Worm (Caenorhabditis elegans) whole organism, L3 larva: ENCODE data around the gene F26F2.11.

Source experiments
- R02D3.7 ChIP-seq: fragments of 150-350 bp; optimal IDR thresholded peaks from 2 replicates; lab custom pipeline; 2014; ENCODE audit warnings: missing biosample characterization, missing genetic modification characterization
- ZK546.5 ChIP-seq: sonication (generic microtip); optimal IDR thresholded peaks from 2 replicates; lab custom pipeline; 2017; ENCODE audit warnings: missing biosample characterization, missing genetic modification characterization
- aly-2 ChIP-seq: fragments of 150-350 bp; optimal IDR thresholded peaks from 2 replicates; lab custom pipeline; 2014; ENCODE audit warnings: missing biosample characterization, missing genetic modification characterization
- ama-1 ChIP-seq: fragments of 150-350 bp; optimal IDR thresholded peaks from 2 replicates; lab custom pipeline; 2018
- ceh-82 ChIP-seq: fragments of 150-350 bp; optimal IDR thresholded peaks from 2 replicates; lab custom pipeline; 2014; ENCODE audit warnings: missing biosample characterization, missing genetic modification characterization
- ceh-9 ChIP-seq: sonication (generic microtip); optimal IDR thresholded peaks from 2 replicates; lab custom pipeline; 2018; ENCODE audit warnings: missing biosample characterization, missing genetic modification characterization
- daf-12 ChIP-seq: fragments of 150-350 bp; optimal IDR thresholded peaks from 2 replicates; lab custom pipeline; 2014; ENCODE audit warnings: missing biosample characterization, missing genetic modification reagents, missing genetic modification characterization
- elt-1 ChIP-seq: fragments of 150-350 bp; optimal IDR thresholded peaks from 2 replicates; lab custom pipeline; 2014; ENCODE audit warnings: missing biosample characterization, missing genetic modification characterization
- elt-2 ChIP-seq: sonication (generic microtip); optimal IDR thresholded peaks from 2 replicates; lab custom pipeline; 2016; ENCODE audit warnings: missing genetic modification reagents, mild to moderate bottlenecking, missing genetic modification characterization, missing compliant biosample characterization
- eor-1 ChIP-seq, 2 experiments: fragments of 150-350 bp; optimal IDR thresholded peaks; 2 replicates each; lab custom pipeline; 2014 to 2018; ENCODE audit warnings: missing biosample characterization in 2 of 2, missing genetic modification characterization in 2 of 2
- fkh-10 ChIP-seq: sonication (generic microtip); optimal IDR thresholded peaks from 2 replicates; lab custom pipeline; 2017; ENCODE audit warnings: missing biosample characterization, missing genetic modification reagents, missing genetic modification characterization
- fkh-2 ChIP-seq: fragments of 150-350 bp; optimal IDR thresholded peaks from 2 replicates; lab custom pipeline; 2014; ENCODE audit warnings: missing biosample characterization, missing genetic modification reagents, missing genetic modification characterization
- fos-1 ChIP-seq: fragments of 150-350 bp; optimal IDR thresholded peaks from 2 replicates; lab custom pipeline; 2014; ENCODE audit warnings: missing biosample characterization, missing genetic modification characterization
- hmg-11 ChIP-seq: sonication (generic microtip); optimal IDR thresholded peaks from 2 replicates; lab custom pipeline; 2016; ENCODE audit warnings: missing genetic modification characterization, missing compliant biosample characterization
- jun-1 ChIP-seq: fragments of 150-350 bp; optimal IDR thresholded peaks from 2 replicates; lab custom pipeline; 2014; ENCODE audit warnings: missing biosample characterization, missing genetic modification reagents, missing genetic modification characterization
- lin-39 ChIP-seq: fragments of 150-350 bp; optimal IDR thresholded peaks from 2 replicates; lab custom pipeline; 2018; ENCODE audit warnings: missing biosample characterization, missing genetic modification reagents, missing genetic modification characterization
- mdl-1 ChIP-seq: fragments of 150-350 bp; optimal IDR thresholded peaks from 2 replicates; lab custom pipeline; 2014; ENCODE audit warnings: missing biosample characterization, missing genetic modification characterization
- mml-1 ChIP-seq: fragments of 150-350 bp; sonication (generic microtip); optimal IDR thresholded peaks from 3 replicates; lab custom pipeline; 2014; ENCODE audit warnings: missing biosample characterization, missing genetic modification characterization
- nfya-1 ChIP-seq: sonication (generic microtip); optimal IDR thresholded peaks from 2 replicates; lab custom pipeline; 2017; ENCODE audit warnings: missing genetic modification characterization, mild to moderate bottlenecking, missing compliant biosample characterization, antibody characterized with exemption, moderate library complexity; ENCODE audit not compliant: insufficient read depth
- nhr-11 ChIP-seq: fragments of 150-350 bp; optimal IDR thresholded peaks from 2 replicates; lab custom pipeline; 2014; ENCODE audit warnings: missing biosample characterization, missing genetic modification characterization
- nhr-23 ChIP-seq: fragments of 150-350 bp; optimal IDR thresholded peaks from 2 replicates; lab custom pipeline; 2014; ENCODE audit warnings: missing biosample characterization, missing genetic modification reagents, missing genetic modification characterization
- nhr-237 ChIP-seq: fragments of 150-350 bp; optimal IDR thresholded peaks from 2 replicates; lab custom pipeline; 2014; ENCODE audit warnings: missing biosample characterization, missing genetic modification characterization
- nhr-25 ChIP-seq: sonication (generic microtip); optimal IDR thresholded peaks from 2 replicates; lab custom pipeline; 2017; ENCODE audit warnings: missing biosample characterization, missing genetic modification characterization
- nhr-28 ChIP-seq: fragments of 150-350 bp; optimal IDR thresholded peaks from 2 replicates; lab custom pipeline; 2014; ENCODE audit warnings: missing biosample characterization, missing genetic modification characterization
- nhr-67 ChIP-seq: fragments of 150-350 bp; optimal IDR thresholded peaks from 2 replicates; lab custom pipeline; 2014; ENCODE audit warnings: missing biosample characterization, missing genetic modification characterization
- nhr-76 ChIP-seq: fragments of 150-350 bp; sonication (generic microtip); optimal IDR thresholded peaks from 5 replicates; lab custom pipeline; 2014; ENCODE audit warnings: missing biosample characterization, missing genetic modification characterization
- nhr-77 ChIP-seq: fragments of 150-350 bp; optimal IDR thresholded peaks from 2 replicates; lab custom pipeline; 2014; ENCODE audit warnings: missing biosample characterization, missing genetic modification characterization
- pha-4 ChIP-seq: fragments of 150-350 bp; optimal IDR thresholded peaks from 2 replicates; lab custom pipeline; 2014; ENCODE audit warnings: missing biosample characterization, missing genetic modification reagents, missing genetic modification characterization
- pqm-1 ChIP-seq: fragments of 150-350 bp; optimal IDR thresholded peaks from 2 replicates; lab custom pipeline; 2017; ENCODE audit warnings: missing biosample characterization, missing genetic modification characterization, inconsistent platforms
- skn-1 ChIP-seq: fragments of 150-350 bp; optimal IDR thresholded peaks from 2 replicates; lab custom pipeline; 2014; ENCODE audit warnings: missing biosample characterization, missing genetic modification characterization
- snpc-4 ChIP-seq: fragments of 150-350 bp; optimal IDR thresholded peaks from 2 replicates; lab custom pipeline; 2014; ENCODE audit warnings: missing biosample characterization, missing genetic modification characterization
- tbx-2 ChIP-seq: sonication (generic microtip); optimal IDR thresholded peaks from 2 replicates; lab custom pipeline; 2016; ENCODE audit warnings: mild to moderate bottlenecking, missing genetic modification characterization, missing compliant biosample characterization
- unc-39 ChIP-seq: sonication (generic microtip); optimal IDR thresholded peaks from 4 replicates; lab custom pipeline; 2017; ENCODE audit warnings: missing biosample characterization, missing genetic modification characterization
- zag-1 ChIP-seq: fragments of 150-350 bp; optimal IDR thresholded peaks from 2 replicates; lab custom pipeline; 2014; ENCODE audit warnings: missing biosample characterization, missing genetic modification characterization
- ztf-4 ChIP-seq: fragments of 150-350 bp; optimal IDR thresholded peaks from 2 replicates; lab custom pipeline; 2014; ENCODE audit warnings: missing biosample characterization, missing genetic modification characterization

The F26F2.11 gene

ce11 chrV:20555120-20555519 is 40.4 kb downstream of the F26F2.11 start, which contains the start of gene Y38H6C.21:
Y38H6C.21 (minus strand) TSS chrV:20555267.
- no peak for TF ChIP-seq ztf-4 (tag; lab: Kevin White, UChicago)
- TF ChIP-seq nfya-1 (tag; lab: Kevin White, UChicago): no peak
- no peak for TF ChIP-seq mdl-1 (tag; lab: Kevin White, UChicago)
- TF ChIP-seq nhr-28 (tag; lab: Kevin White, UChicago): no peak

- no peak for TF ChIP-seq mml-1 (tag; lab: Kevin White, UChicago)
- no peak for TF ChIP-seq ceh-82
- no peak for TF ChIP-seq elt-2 (tag; lab: Kevin White, UChicago)
- TF ChIP-seq unc-39 (tag; lab: Kevin White, UChicago): no peak
- TF ChIP-seq nhr-23 (tag; lab: Kevin White, UChicago): no peak
- no peak for TF ChIP-seq ceh-9
- no peak for TF ChIP-seq snpc-4 (tag; lab: Kevin White, UChicago)
- no peak for TF ChIP-seq zag-1 (tag; lab: Kevin White, UChicago)
These were observed 42.6 kb downstream of the F26F2.11 start, which contains the start of gene vmo-1 for ce11 chrV:20552971-20553370. vmo-1 (minus strand) TSS chrV:20553071.

ce11 chrV:20551096-20551495 is 44.5 kb downstream of the F26F2.11 start, which contains the start of gene Y38H6C.20:
Y38H6C.20 (minus strand) TSS chrV:20551196.
- TF ChIP-seq nhr-11 (tag; lab: Kevin White, UChicago) (no peak), tbx-2 (tag; lab: Kevin White, UChicago) (no peak), nhr-237 (tag; lab: Kevin White, UChicago) (no peak), skn-1 (tag; lab: Kevin White, UChicago) (no peak), snpc-4 (tag; lab: Kevin White, UChicago) (no peak), eor-1 (tag; optimal IDR thresholded peaks at IDR 0.05; lab: Kevin White, UChicago) (no peak), unc-39 (tag; lab: Kevin White, UChicago) (no peak), nhr-77 (no peak), nhr-76 (tag; lab: Kevin White, UChicago) (no peak), mdl-1 (tag; lab: Kevin White, UChicago) (no peak), elt-1 (tag; lab: Kevin White, UChicago) (no peak), fkh-2 (tag; lab: Kevin White, UChicago) (no peak), ceh-9 (no peak), lin-39 (tag; lab: Kevin White, UChicago) (no peak), ZK546.5 (tag; lab: Kevin White, UChicago) (no peak), nhr-25 (no peak), fos-1 (tag; lab: Kevin White, UChicago) (no peak), fkh-10 (GFP tag; lab: Kevin White, UChicago) (no peak), zag-1 (tag; lab: Kevin White, UChicago) (no peak), nhr-23 (tag; lab: Kevin White, UChicago) (no peak)

ce11 chrV:20547048-20547447 is 48.5 kb downstream of the F26F2.11 start, which contains the start of gene Y38H6C.18:
Y38H6C.18 (minus strand) TSS chrV:20547148.
- no peak for TF ChIP-seq lin-39 (tag; lab: Kevin White, UChicago)
- TF ChIP-seq tbx-2 (tag; lab: Kevin White, UChicago): no peak
- TF ChIP-seq ceh-82: no peak
- TF ChIP-seq nhr-67 (tag; lab: Kevin White, UChicago): no peak
- no peak for TF ChIP-seq skn-1 (tag; lab: Kevin White, UChicago)
- TF ChIP-seq aly-2 (tag; lab: Kevin White, UChicago): no peak
- TF ChIP-seq, all 47 proteins: peak for 0

DNA sequence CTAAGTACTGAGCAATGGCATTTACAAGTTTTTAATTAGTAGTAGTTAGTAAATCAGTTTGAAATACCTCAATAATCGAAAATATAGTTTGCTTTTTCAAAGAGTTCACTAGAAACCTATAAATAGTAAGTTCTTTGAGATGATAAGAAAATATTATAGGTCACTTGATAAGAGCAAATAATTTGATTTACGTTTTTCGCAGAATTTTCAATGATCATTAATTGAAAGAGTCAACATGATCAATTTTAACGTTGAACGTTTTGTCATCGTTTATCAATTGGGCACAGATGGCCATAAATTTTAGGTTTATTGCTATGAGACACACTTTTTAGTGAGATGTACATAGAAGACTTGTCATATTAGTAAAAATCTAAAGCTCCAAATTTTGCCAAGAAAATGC is 49.8 kb downstream of the F26F2.11 start:
- TF ChIP-seq elt-2 (tag; lab: Kevin White, UChicago): peak; percentile 41
- TF ChIP-seq hmg-11: no peak
- no peak for TF ChIP-seq zag-1 (tag; lab: Kevin White, UChicago)
- TF ChIP-seq pqm-1: peak; percentile 71
- TF ChIP-seq aly-2 (tag; lab: Kevin White, UChicago): no peak
- TF ChIP-seq ztf-4 (tag; lab: Kevin White, UChicago): no peak
- TF ChIP-seq nhr-76 (tag; lab: Kevin White, UChicago): no peak
- no peak for TF ChIP-seq jun-1 (tag; lab: Kevin White, UChicago)
- no peak for TF ChIP-seq R02D3.7 (tag; lab: Kevin White, UChicago)
- TF ChIP-seq pha-4 (tag; lab: Kevin White, UChicago): peak; percentile 53
- TF ChIP-seq ZK546.5 (tag; lab: Kevin White, UChicago): no peak
- TF ChIP-seq ama-1 (lab: Kevin White, UChicago): no peak
- no peak for TF ChIP-seq ceh-9
- no peak for TF ChIP-seq daf-12
- TF ChIP-seq elt-1 (tag; lab: Kevin White, UChicago): no peak
- no peak for TF ChIP-seq nhr-237 (tag; lab: Kevin White, UChicago)
- TF ChIP-seq nfya-1 (tag; lab: Kevin White, UChicago): no peak
